Fruit fly (Drosophila melanogaster) whole organism, wandering third instar larva: ENCODE results near the gene wkd.

Source experiments
- Abd-B ChIP-seq: fragments of >200 bp; optimal IDR thresholded peaks from 2 replicates; lab custom pipeline; 2017; ENCODE audit warnings: missing biosample characterization, missing genetic modification characterization
- Dfd ChIP-seq: fragments of >200 bp; optimal IDR thresholded peaks from 2 replicates; lab custom pipeline; 2017; ENCODE audit warnings: missing biosample characterization, missing genetic modification characterization
- GATAd ChIP-seq: sonication (Bioruptor generic); optimal IDR thresholded peaks from 2 replicates; lab custom pipeline; 2016; ENCODE audit warnings: missing biosample characterization, missing genetic modification characterization
- Myc ChIP-seq: fragments of >200 bp; optimal IDR thresholded peaks from 2 replicates; lab custom pipeline; 2017
- OdsH ChIP-seq: fragments of 200-800 bp; sonication (Bioruptor generic); optimal IDR thresholded peaks from 2 replicates; lab custom pipeline; 2016; ENCODE audit warnings: missing biosample characterization, mild to moderate bottlenecking, missing genetic modification characterization
- br ChIP-seq: fragments of 200-800 bp; sonication (Bioruptor generic); optimal IDR thresholded peaks from 2 replicates; lab custom pipeline; 2016; ENCODE audit warnings: missing biosample characterization, missing genetic modification characterization
- brk ChIP-seq: fragments of 200-800 bp; sonication (Bioruptor generic); optimal IDR thresholded peaks from 2 replicates; lab custom pipeline; 2016; ENCODE audit warnings: missing biosample characterization, mild to moderate bottlenecking, missing genetic modification characterization
- foxo ChIP-seq, 2 experiments: fragments of 200-800 bp; sonication (Bioruptor generic); optimal IDR thresholded peaks; 2 replicates in 1 of 2; 3 replicates in 1 of 2; lab custom pipeline; 2016 to 2017; ENCODE audit warnings: missing biosample characterization in 2 of 2, missing genetic modification characterization in 2 of 2
- fru ChIP-seq: fragments of 200-800 bp; sonication (Bioruptor generic); optimal IDR thresholded peaks from 3 replicates; lab custom pipeline; 2016; ENCODE audit warnings: missing biosample characterization, mild to moderate bottlenecking, missing genetic modification characterization
- pan ChIP-seq: fragments of >200 bp; optimal IDR thresholded peaks from 2 replicates; lab custom pipeline; 2017
- psq ChIP-seq: fragments of 200-800 bp; sonication (Bioruptor generic); optimal IDR thresholded peaks from 3 replicates; lab custom pipeline; 2017; ENCODE audit warnings: missing biosample characterization, mild to moderate bottlenecking, missing genetic modification characterization, moderate library complexity
- rgr ChIP-seq: fragments of 200-800 bp; sonication (Bioruptor generic); optimal IDR thresholded peaks from 3 replicates; lab custom pipeline; 2016; ENCODE audit warnings: missing biosample characterization, mild to moderate bottlenecking, missing genetic modification characterization
- usp ChIP-seq: fragments of >200 bp; optimal IDR thresholded peaks from 2 replicates; lab custom pipeline; 2017; ENCODE audit warnings: missing biosample characterization, missing genetic modification characterization
- woc ChIP-seq: sonication (Bioruptor generic); optimal IDR thresholded peaks from 2 replicates; lab custom pipeline; 2016; ENCODE audit warnings: missing biosample characterization, mild to moderate bottlenecking, missing genetic modification characterization

DNA sequence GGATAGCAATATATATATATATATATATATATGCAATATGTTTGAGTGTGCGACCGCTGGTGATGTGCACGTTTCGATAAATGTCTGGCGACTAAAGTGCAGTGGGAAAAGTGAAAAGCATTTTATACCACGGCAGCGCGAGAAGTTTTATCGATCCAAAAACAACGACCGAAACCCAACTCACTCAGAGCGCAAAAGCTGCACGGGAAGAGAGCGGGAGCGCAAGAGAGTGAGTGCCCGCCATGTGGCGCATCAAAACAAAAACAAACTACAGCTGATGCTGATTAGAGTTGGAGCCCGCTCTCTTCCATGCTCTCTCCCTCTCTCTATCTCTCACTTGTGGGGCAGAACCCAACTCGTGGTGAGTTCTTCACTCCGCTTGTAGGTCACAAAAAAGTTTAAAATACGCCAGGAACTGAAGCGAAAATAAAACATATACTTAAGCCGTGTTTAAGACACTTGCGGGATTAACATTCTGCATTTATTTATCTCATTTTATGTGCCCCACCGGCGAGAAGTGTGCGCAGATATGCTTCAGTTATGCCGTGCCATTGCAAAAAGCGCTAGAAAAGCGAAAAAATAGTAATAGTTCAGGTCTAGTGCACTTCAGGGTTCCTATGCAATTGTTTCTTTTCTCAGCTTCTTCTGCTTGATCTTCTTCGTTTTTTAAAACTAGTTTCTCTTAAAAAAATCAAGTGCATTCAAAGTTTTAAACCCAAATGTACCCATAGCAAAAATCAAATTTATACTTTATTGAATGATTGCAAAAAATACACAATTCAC lies 23.5 kb downstream of the wkd start:
- TF ChIP-seq brk (GFP tag; lab: Kevin White, UChicago): no peak
- TF ChIP-seq psq (GFP tag; lab: Kevin White, UChicago): no peak
- no peak for TF ChIP-seq pan (lab: Kevin White, UChicago)
- no peak for TF ChIP-seq usp (GFP tag; lab: Kevin White, UChicago)
- no peak for TF ChIP-seq GATAd (GFP tag; lab: Kevin White, UChicago)
- no peak for TF ChIP-seq fru (GFP tag; lab: Kevin White, UChicago)
- no peak for TF ChIP-seq foxo (GFP tag; optimal IDR thresholded peaks at IDR 0.05; lab: Kevin White, UChicago)
- no peak for TF ChIP-seq br
- TF ChIP-seq rgr (GFP tag; lab: Kevin White, UChicago): no peak
- TF ChIP-seq OdsH (GFP tag; lab: Kevin White, UChicago): no peak
- no peak for TF ChIP-seq Myc
- TF ChIP-seq Dfd (GFP tag; lab: Kevin White, UChicago): no peak
- TF ChIP-seq Abd-B (GFP tag; lab: Kevin White, UChicago): no peak
- no peak for TF ChIP-seq woc (GFP tag; lab: Kevin White, UChicago)
